Worm (Caenorhabditis elegans): ENCODE data around the gene swsn-7.

The swsn-7 gene

ce11 chrII:8065985-8066384 lies 38.4 kb upstream of the swsn-7 start, which contains the start of gene pdha-1:
pdha-1 (plus strand) TSS chrII:8066285.
- TF ChIP-seq nhr-23 (tag; optimal IDR thresholded peaks at IDR 0.05) (no peak), ceh-9 (tag; optimal IDR thresholded peaks at IDR 0.05) (no peak), nhr-12 (tag; optimal IDR thresholded peaks at IDR 0.05) (no peak), elt-1 (tag; optimal IDR thresholded peaks at IDR 0.05) (no peak), R02D3.7 (tag; optimal IDR thresholded peaks at IDR 0.05) (no peak), nhr-28 (tag; optimal IDR thresholded peaks at IDR 0.05) (no peak), nhr-237 (tag; optimal IDR thresholded peaks at IDR 0.05) (no peak), lin-15B (tag; optimal IDR thresholded peaks at IDR 0.05) (no peak), lin-39 (tag; optimal IDR thresholded peaks at IDR 0.05) (no peak), egl-27 (tag; optimal IDR thresholded peaks at IDR 0.05) (no peak), nhr-76 (tag; optimal IDR thresholded peaks at IDR 0.05) (no peak)

ce11 chrII:8062334-8062791 lies 34.8 kb upstream of the swsn-7 start, which contains the start of gene ufd-2:
ufd-2 (plus strand) TSS chrII:8062741.
- TF ChIP-seq elt-2 (tag; optimal IDR thresholded peaks at IDR 0.05) (peak; percentile 81), fos-1 (tag; optimal IDR thresholded peaks at IDR 0.05) (no peak), pqm-1 (tag; optimal IDR thresholded peaks at IDR 0.05) (peak; percentile 39), fkh-2 (tag; optimal IDR thresholded peaks at IDR 0.05) (no peak), snpc-4 (tag; optimal IDR thresholded peaks at IDR 0.05) (peak; percentile 68), elt-1 (tag; optimal IDR thresholded peaks at IDR 0.05) (no peak), egl-5 (tag; optimal IDR thresholded peaks at IDR 0.05) (peak; percentile 9), jun-1 (tag; optimal IDR thresholded peaks at IDR 0.05) (peak; percentile 32), ZK546.5 (tag; optimal IDR thresholded peaks at IDR 0.05) (no peak), mdl-1 (tag; optimal IDR thresholded peaks at IDR 0.05) (no peak), ama-1 (optimal IDR thresholded peaks at IDR 0.05) (no peak), nhr-67 (tag; optimal IDR thresholded peaks at IDR 0.05) (no peak), ztf-11 (tag; optimal IDR thresholded peaks at IDR 0.05) (no peak), R02D3.7 (tag; optimal IDR thresholded peaks at IDR 0.05) (peak; percentile 42), egl-27 (tag; optimal IDR thresholded peaks at IDR 0.05) (no peak), unc-62 (GFP tag; optimal IDR thresholded peaks at IDR 0.05) (no peak), nhr-28 (tag; optimal IDR thresholded peaks at IDR 0.05) (no peak), zag-1 (tag; optimal IDR thresholded peaks at IDR 0.05) (no peak), lin-15B (tag; optimal IDR thresholded peaks at IDR 0.05) (peak; percentile 96), daf-12 (tag; optimal IDR thresholded peaks at IDR 0.05) (no peak), nfya-1 (tag; optimal IDR thresholded peaks at IDR 0.05; ENCODE audit: insufficient read depth) (peak; percentile 75), ceh-16 (tag; optimal IDR thresholded peaks at IDR 0.05) (no peak), nhr-76 (tag; optimal IDR thresholded peaks at IDR 0.05) (no peak), tbx-2 (tag; optimal IDR thresholded peaks at IDR 0.05) (no peak), nhr-77 (tag; optimal IDR thresholded peaks at IDR 0.05) (no peak), mml-1 (tag; optimal IDR thresholded peaks at IDR 0.05) (no peak), ceh-28 (tag; optimal IDR thresholded peaks at IDR 0.05) (no peak), hmg-11 (tag; optimal IDR thresholded peaks at IDR 0.05) (peak; percentile 22), sea-2 (GFP tag; optimal IDR thresholded peaks at IDR 0.05) (no peak), elt-3 (tag; optimal IDR thresholded peaks at IDR 0.05) (no peak), nhr-25 (tag; optimal IDR thresholded peaks at IDR 0.05) (peak; percentile 80), nhr-237 (tag; optimal IDR thresholded peaks at IDR 0.05) (no peak), nhr-11 (tag; optimal IDR thresholded peaks at IDR 0.05) (no peak), ceh-9 (tag; optimal IDR thresholded peaks at IDR 0.05) (no peak), nhr-12 (tag; optimal IDR thresholded peaks at IDR 0.05) (no peak), unc-39 (tag; optimal IDR thresholded peaks at IDR 0.05) (no peak), eor-1 (tag; optimal IDR thresholded peaks at IDR 0.05) (no peak), skn-1 (tag; optimal IDR thresholded peaks at IDR 0.05) (peak; percentile 77), lin-39 (tag; optimal IDR thresholded peaks at IDR 0.05) (peak; percentile 83), ztf-4 (tag; optimal IDR thresholded peaks at IDR 0.05) (no peak), pha-4 (tag; optimal IDR thresholded peaks at IDR 0.05) (peak; percentile 82), nhr-23 (tag; optimal IDR thresholded peaks at IDR 0.05) (no peak), nhr-43 (tag; optimal IDR thresholded peaks at IDR 0.05; ENCODE audit: poor library complexity, severe bottlenecking) (peak; percentile 36), aly-2 (tag; optimal IDR thresholded peaks at IDR 0.05) (no peak), ceh-82 (tag; optimal IDR thresholded peaks at IDR 0.05) (no peak), lsy-12 (tag; optimal IDR thresholded peaks at IDR 0.05) (peak; percentile 23), fkh-10 (GFP tag; optimal IDR thresholded peaks at IDR 0.05) (no peak)
